Worm (Caenorhabditis elegans) whole organism, L2 larva: ENCODE results near the gene mecr-1.

Experiments
- F13H6.1 ChIP-seq: sonication (generic microtip); optimal IDR thresholded peaks from 2 replicates; lab custom pipeline; 2016; ENCODE audit warnings: missing genetic modification characterization, missing compliant biosample characterization
- Y55F3AM.14 ChIP-seq: fragments of 200-800 bp; sonication (Bioruptor generic); optimal IDR thresholded peaks from 2 replicates; lab custom pipeline; 2018; ENCODE audit warnings: mild to moderate bottlenecking, missing genetic modification characterization, missing compliant biosample characterization
- ZK546.5 ChIP-seq: sonication (generic microtip); optimal IDR thresholded peaks from 2 replicates; lab custom pipeline; 2017; ENCODE audit warnings: missing biosample characterization, missing genetic modification characterization
- alr-1 ChIP-seq: fragments of 150-350 bp; optimal IDR thresholded peaks from 2 replicates; lab custom pipeline; 2014; ENCODE audit warnings: missing biosample characterization, missing genetic modification characterization
- blmp-1 ChIP-seq: sonication (generic microtip); optimal IDR thresholded peaks from 2 replicates; lab custom pipeline; 2017; ENCODE audit warnings: missing genetic modification characterization, mild to moderate bottlenecking, missing compliant biosample characterization, antibody characterized with exemption, moderate library complexity; ENCODE audit not compliant: insufficient read depth
- ceh-16 ChIP-seq: fragments of 150-350 bp; optimal IDR thresholded peaks from 2 replicates; lab custom pipeline; 2014; ENCODE audit warnings: missing biosample characterization, missing genetic modification characterization
- ceh-82 ChIP-seq: fragments of 150-350 bp; optimal IDR thresholded peaks from 2 replicates; lab custom pipeline; 2014; ENCODE audit warnings: missing biosample characterization, missing genetic modification characterization
- dmd-4 ChIP-seq: sonication (generic microtip); optimal IDR thresholded peaks from 2 replicates; lab custom pipeline; 2017; ENCODE audit warnings: missing biosample characterization, missing genetic modification characterization
- egl-27 ChIP-seq: sonication (generic microtip); optimal IDR thresholded peaks from 3 replicates; lab custom pipeline; 2017; ENCODE audit warnings: missing biosample characterization, missing genetic modification reagents, missing genetic modification characterization
- elt-3 ChIP-seq: sonication (generic microtip); optimal IDR thresholded peaks from 2 replicates; lab custom pipeline; 2017; ENCODE audit warnings: missing biosample characterization, missing genetic modification characterization
- fos-1 ChIP-seq: fragments of 150-350 bp; optimal IDR thresholded peaks from 2 replicates; lab custom pipeline; 2014; ENCODE audit warnings: missing biosample characterization, missing genetic modification characterization
- lin-11 ChIP-seq: fragments of 150-350 bp; sonication (generic microtip); optimal IDR thresholded peaks from 2 replicates; lab custom pipeline; 2014; ENCODE audit warnings: missing biosample characterization, missing genetic modification characterization, inconsistent platforms, mixed read lengths
- lin-39 ChIP-seq: fragments of 150-350 bp; optimal IDR thresholded peaks from 2 replicates; lab custom pipeline; 2014; ENCODE audit warnings: missing biosample characterization, missing genetic modification reagents, missing genetic modification characterization
- lsy-2 ChIP-seq, 2 experiments: fragments of 150-350 bp in 1 of 2; sonication (generic microtip) in 1 of 2; optimal IDR thresholded peaks; 2 replicates each; lab custom pipeline; 2014 to 2017; ENCODE audit warnings: missing biosample characterization in 2 of 2, missing genetic modification characterization in 2 of 2
- mbf-1 ChIP-seq: sonication (generic microtip); optimal IDR thresholded peaks from 2 replicates; lab custom pipeline; 2017; ENCODE audit warnings: missing biosample characterization, missing genetic modification characterization
- nhr-10 ChIP-seq: sonication (generic microtip); optimal IDR thresholded peaks from 2 replicates; lab custom pipeline; 2017; ENCODE audit warnings: missing biosample characterization, missing genetic modification characterization
- nhr-11 ChIP-seq: fragments of 150-350 bp; optimal IDR thresholded peaks from 2 replicates; lab custom pipeline; 2014; ENCODE audit warnings: missing biosample characterization, missing genetic modification characterization
- nhr-129 ChIP-seq: fragments of 150-350 bp; optimal IDR thresholded peaks from 2 replicates; lab custom pipeline; 2014; ENCODE audit warnings: missing biosample characterization, missing genetic modification characterization
- nhr-21 ChIP-seq: fragments of 150-350 bp; optimal IDR thresholded peaks from 2 replicates; lab custom pipeline; 2014; ENCODE audit warnings: missing biosample characterization, missing genetic modification characterization
- nhr-237 ChIP-seq: fragments of 150-350 bp; optimal IDR thresholded peaks from 2 replicates; lab custom pipeline; 2014; ENCODE audit warnings: missing biosample characterization, missing genetic modification characterization
- nhr-25 ChIP-seq: fragments of 150-350 bp; sonication (generic microtip); optimal IDR thresholded peaks from 3 replicates; lab custom pipeline; 2014; ENCODE audit warnings: missing biosample characterization, missing genetic modification characterization
- nhr-6 ChIP-seq: fragments of 150-350 bp; optimal IDR thresholded peaks from 2 replicates; lab custom pipeline; 2014; ENCODE audit warnings: missing biosample characterization, missing genetic modification characterization
- nhr-77 ChIP-seq: fragments of 150-350 bp; optimal IDR thresholded peaks from 2 replicates; lab custom pipeline; 2014; ENCODE audit warnings: missing biosample characterization, missing genetic modification characterization
- peb-1 ChIP-seq: fragments of 150-350 bp; optimal IDR thresholded peaks from 2 replicates; lab custom pipeline; 2014; ENCODE audit warnings: missing biosample characterization, missing genetic modification characterization
- skn-1 ChIP-seq: sonication (generic microtip); optimal IDR thresholded peaks from 2 replicates; lab custom pipeline; 2017; ENCODE audit warnings: missing biosample characterization, missing genetic modification characterization
- sma-3 ChIP-seq: sonication (generic microtip); optimal IDR thresholded peaks from 2 replicates; lab custom pipeline; 2016; ENCODE audit warnings: missing genetic modification reagents, missing genetic modification characterization, missing compliant biosample characterization
- sma-9 ChIP-seq, 2 experiments: fragments of 150-350 bp in 1 of 2; sonication (generic microtip) in 1 of 2; optimal IDR thresholded peaks; 2 replicates each; lab custom pipeline; 2014 to 2016; ENCODE audit warnings: missing genetic modification characterization in 2 of 2, mild to moderate bottlenecking in 1 of 2, missing biosample characterization in 1 of 2, missing compliant biosample characterization in 1 of 2, missing genetic modification reagents in 1 of 2, moderate library complexity in 1 of 2
- unc-55 ChIP-seq: fragments of 150-350 bp; sonication (generic microtip); optimal IDR thresholded peaks from 3 replicates; lab custom pipeline; 2014; ENCODE audit warnings: missing biosample characterization, missing genetic modification reagents, missing genetic modification characterization
- unc-62 ChIP-seq: fragments of 150-350 bp; optimal IDR thresholded peaks from 2 replicates; lab custom pipeline; 2014; ENCODE audit warnings: missing biosample characterization, missing genetic modification reagents, missing genetic modification characterization
- zag-1 ChIP-seq: fragments of 150-350 bp; optimal IDR thresholded peaks from 2 replicates; lab custom pipeline; 2014; ENCODE audit warnings: missing biosample characterization, missing genetic modification characterization
- ztf-4 ChIP-seq: fragments of 150-350 bp; optimal IDR thresholded peaks from 2 replicates; lab custom pipeline; 2014; ENCODE audit warnings: missing biosample characterization, missing genetic modification characterization

mecr-1 gene

ce11 chrII:13170696-13171095 is 16.4 kb downstream of the mecr-1 start:
- TF ChIP-seq fos-1 (tag; lab: Kevin White, UChicago) (no peak), unc-55 (GFP tag; lab: Kevin White, UChicago) (no peak), F13H6.1 (tag; lab: Kevin White, UChicago) (no peak)

DNA sequence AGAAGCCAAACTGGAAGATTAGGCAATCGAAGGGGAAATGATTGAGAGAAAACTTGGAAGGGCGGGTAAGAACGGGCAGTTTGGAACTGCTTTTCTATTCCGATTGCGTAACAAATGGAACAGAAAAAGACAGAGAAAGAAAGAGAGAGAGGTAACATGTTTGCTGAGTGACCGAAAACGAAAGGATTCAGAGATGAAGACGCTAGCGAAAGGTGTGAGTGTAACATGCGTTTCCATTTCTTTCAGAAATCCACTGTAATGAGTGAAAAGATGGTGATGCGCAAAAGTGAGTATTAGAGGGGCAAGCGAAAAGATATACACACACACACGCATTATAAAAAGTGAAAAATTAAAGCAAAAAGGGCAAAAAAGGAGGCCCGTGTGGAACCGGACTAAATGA is 19.6 kb downstream of the mecr-1 start:
- TF ChIP-seq nhr-25 (tag; lab: Kevin White, UChicago): peak; percentile 42
- TF ChIP-seq nhr-6 (tag; lab: Kevin White, UChicago): no peak
- no peak for TF ChIP-seq sma-3 (GFP tag; lab: Kevin White, UChicago)
- TF ChIP-seq nhr-237 (tag; lab: Kevin White, UChicago): no peak
- TF ChIP-seq blmp-1 (tag; lab: Kevin White, UChicago): peak; percentile 93
- TF ChIP-seq dmd-4: no peak

- TF ChIP-seq skn-1 (tag; lab: Kevin White, UChicago): peak; percentile 10
- TF ChIP-seq dmd-4: no peak
- peak; percentile 48 for TF ChIP-seq fos-1 (tag; lab: Kevin White, UChicago)
- TF ChIP-seq nhr-129 (tag; lab: Kevin White, UChicago): peak; percentile 34
- peak; percentile 61 for TF ChIP-seq sma-9 (GFP tag; optimal IDR thresholded peaks at IDR 0.05; lab: Kevin White, UChicago)
- no peak for TF ChIP-seq sma-9 (tag; optimal IDR thresholded peaks at IDR 0.05; lab: Kevin White, UChicago)
- no peak for TF ChIP-seq alr-1
These were observed 21.3 kb downstream of the mecr-1 start, which contains the start of gene moe-3 for ce11 chrII:13165683-13166259. moe-3 (minus strand) TSS chrII:13165733.

- TF ChIP-seq lin-11 (tag; lab: Kevin White, UChicago): no peak
- no peak for TF ChIP-seq ceh-82 (tag; lab: Kevin White, UChicago)
- TF ChIP-seq elt-3 (tag; lab: Kevin White, UChicago): no peak
- TF ChIP-seq lsy-2 (tag; optimal IDR thresholded peaks at IDR 0.05; lab: Kevin White, UChicago): no peak
- no peak for TF ChIP-seq ztf-4 (tag; lab: Kevin White, UChicago)
- no peak for TF ChIP-seq nhr-237 (tag; lab: Kevin White, UChicago)
- no peak for TF ChIP-seq egl-27
- no peak for TF ChIP-seq nhr-77 (tag; lab: Kevin White, UChicago)
These were observed 23.1 kb downstream of the mecr-1 start for ce11 chrII:13164062-13164461.

ce11 chrII:13163009-13163408 is 24.1 kb downstream of the mecr-1 start:
- TF ChIP-seq nhr-25 (tag; lab: Kevin White, UChicago): no peak
- no peak for TF ChIP-seq egl-27
- no peak for TF ChIP-seq zag-1
- TF ChIP-seq ceh-82 (tag; lab: Kevin White, UChicago): no peak
- no peak for TF ChIP-seq unc-62 (GFP tag; lab: Kevin White, UChicago)
- no peak for TF ChIP-seq ZK546.5
- TF ChIP-seq mbf-1 (tag; lab: Kevin White, UChicago): no peak

- TF ChIP-seq egl-27 (no peak), nhr-6 (tag; lab: Kevin White, UChicago) (no peak), fos-1 (tag; lab: Kevin White, UChicago) (no peak), mbf-1 (tag; lab: Kevin White, UChicago) (no peak), unc-62 (GFP tag; lab: Kevin White, UChicago) (no peak), Y55F3AM.14 (GFP tag; lab: Kevin White, UChicago) (no peak), lsy-2 (tag; optimal IDR thresholded peaks at IDR 0.05; lab: Kevin White, UChicago) (no peak), nhr-237 (tag; lab: Kevin White, UChicago) (no peak), ztf-4 (tag; lab: Kevin White, UChicago) (no peak), peb-1 (tag; lab: Kevin White, UChicago) (no peak), ceh-16 (tag; lab: Kevin White, UChicago) (no peak), nhr-77 (tag; lab: Kevin White, UChicago) (no peak), nhr-11 (tag; lab: Kevin White, UChicago) (no peak), nhr-21 (tag; lab: Kevin White, UChicago) (no peak), skn-1 (tag; lab: Kevin White, UChicago) (no peak), unc-55 (GFP tag; lab: Kevin White, UChicago) (no peak), F13H6.1 (tag; lab: Kevin White, UChicago) (no peak), ZK546.5 (no peak), nhr-10 (tag; lab: Kevin White, UChicago) (no peak), lin-39 (tag; lab: Kevin White, UChicago) (no peak)
- TF ChIP-seq, all 48 proteins: peak for 0
These were observed 27.2 kb downstream of the mecr-1 start for ce11 chrII:13159869-13160268.
